Fruit fly (Drosophila melanogaster) whole organism, prepupa: ENCODE results near the gene CG42540.

ENCODE experiments used
- Blimp-1 ChIP-seq: fragments of 200-800 bp; sonication (Bioruptor generic); optimal IDR thresholded peaks from 3 replicates; lab custom pipeline; 2017; ENCODE audit warnings: missing biosample characterization, missing genetic modification characterization, mild to moderate bottlenecking, moderate library complexity, missing genetic modification reagents
- CG11902 ChIP-seq: fragments of 200-800 bp; sonication (Bioruptor generic); optimal IDR thresholded peaks from 3 replicates; lab custom pipeline; 2016; ENCODE audit warnings: missing biosample characterization, missing genetic modification characterization
- CG1621 ChIP-seq: fragments of 200-800 bp; sonication (Bioruptor generic); optimal IDR thresholded peaks from 3 replicates; lab custom pipeline; 2018; ENCODE audit warnings: missing biosample characterization, mild to moderate bottlenecking, missing genetic modification characterization
- CG31627 ChIP-seq: fragments of 200-800 bp; sonication (Bioruptor generic); optimal IDR thresholded peaks from 3 replicates; lab custom pipeline; 2016; ENCODE audit warnings: missing biosample characterization, missing genetic modification characterization
- CG32006 ChIP-seq: fragments of 200-800 bp; sonication (Bioruptor generic); optimal IDR thresholded peaks from 3 replicates; lab custom pipeline; 2017; ENCODE audit warnings: missing biosample characterization, mild to moderate bottlenecking, missing genetic modification characterization
- CG34406 ChIP-seq: fragments of 200-800 bp; sonication (Bioruptor generic); optimal IDR thresholded peaks from 3 replicates; lab custom pipeline; 2016; ENCODE audit warnings: missing biosample characterization, missing genetic modification characterization
- CG3919 ChIP-seq: fragments of 200-800 bp; sonication (Bioruptor generic); optimal IDR thresholded peaks from 3 replicates; lab custom pipeline; 2016; ENCODE audit warnings: missing biosample characterization, missing genetic modification characterization
- CG6276 ChIP-seq: fragments of 200-800 bp; sonication (Bioruptor generic); optimal IDR thresholded peaks from 2 replicates; lab custom pipeline; 2017; ENCODE audit warnings: missing biosample characterization, mild to moderate bottlenecking, missing genetic modification characterization
- CG6792 ChIP-seq: fragments of 200-800 bp; sonication (Bioruptor generic); optimal IDR thresholded peaks from 3 replicates; lab custom pipeline; 2016; ENCODE audit warnings: missing biosample characterization, missing genetic modification characterization
- CG6808 ChIP-seq: fragments of 200-800 bp; sonication (Bioruptor generic); optimal IDR thresholded peaks from 3 replicates; lab custom pipeline; 2017; ENCODE audit warnings: missing biosample characterization, missing genetic modification characterization, mild to moderate bottlenecking, moderate library complexity, missing genetic modification reagents
- CG6854 ChIP-seq: fragments of 200-800 bp; sonication (Bioruptor generic); optimal IDR thresholded peaks from 2 replicates; lab custom pipeline; 2017; ENCODE audit warnings: missing biosample characterization, mild to moderate bottlenecking, missing genetic modification characterization
- CG7368 ChIP-seq: fragments of 200-800 bp; sonication (Bioruptor generic); optimal IDR thresholded peaks from 3 replicates; lab custom pipeline; 2016; ENCODE audit warnings: missing biosample characterization, missing genetic modification characterization
- CG8319 ChIP-seq: fragments of 200-800 bp; sonication (Bioruptor generic); optimal IDR thresholded peaks from 3 replicates; lab custom pipeline; 2016; ENCODE audit warnings: missing biosample characterization, missing genetic modification characterization
- CG8632 ChIP-seq: fragments of 200-800 bp; sonication (Bioruptor generic); optimal IDR thresholded peaks from 3 replicates; lab custom pipeline; 2016; ENCODE audit warnings: missing biosample characterization, missing genetic modification characterization
- CG9139 ChIP-seq: fragments of 200-800 bp; sonication (Bioruptor generic); optimal IDR thresholded peaks from 3 replicates; lab custom pipeline; 2017; ENCODE audit warnings: missing biosample characterization, mild to moderate bottlenecking, missing genetic modification characterization
- Eip75B ChIP-seq: fragments of 200-800 bp; sonication (Bioruptor generic); optimal IDR thresholded peaks from 3 replicates; lab custom pipeline; 2016; ENCODE audit warnings: missing biosample characterization, missing genetic modification characterization
- Eip78C ChIP-seq: fragments of 200-800 bp; sonication (Bioruptor generic); peaks from one replicate; lab custom pipeline; 2016; ENCODE audit warnings: missing biosample characterization, missing genetic modification characterization
- Eip93F ChIP-seq: fragments of 200-800 bp; sonication (Bioruptor generic); optimal IDR thresholded peaks from 2 replicates; lab custom pipeline; 2016; ENCODE audit warnings: missing biosample characterization, mild to moderate bottlenecking, missing genetic modification characterization
- Ets21C ChIP-seq: fragments of 200-800 bp; sonication (Bioruptor generic); optimal IDR thresholded peaks from 3 replicates; lab custom pipeline; 2016; ENCODE audit warnings: missing biosample characterization, missing genetic modification characterization
- Hr38 ChIP-seq: sonication (Bioruptor generic); optimal IDR thresholded peaks from 2 replicates; lab custom pipeline; 2016; ENCODE audit warnings: missing biosample characterization, missing genetic modification characterization
- Hr39 ChIP-seq: fragments of 200-800 bp; sonication (Bioruptor generic); optimal IDR thresholded peaks from 2 replicates; lab custom pipeline; 2016; ENCODE audit warnings: missing biosample characterization, missing genetic modification characterization
- Lpt ChIP-seq: fragments of 200-800 bp; sonication (Bioruptor generic); optimal IDR thresholded peaks from 3 replicates; lab custom pipeline; 2016; ENCODE audit warnings: missing biosample characterization, missing genetic modification characterization
- Met ChIP-seq: fragments of 200-800 bp; sonication (Bioruptor generic); optimal IDR thresholded peaks from 3 replicates; lab custom pipeline; 2016; ENCODE audit warnings: missing biosample characterization, missing genetic modification characterization
- OdsH ChIP-seq: fragments of 200-800 bp; sonication (Bioruptor generic); optimal IDR thresholded peaks from 3 replicates; lab custom pipeline; 2016; ENCODE audit warnings: missing biosample characterization, missing genetic modification characterization
- Smox ChIP-seq: fragments of 200-800 bp; sonication (Bioruptor generic); optimal IDR thresholded peaks from 3 replicates; lab custom pipeline; 2016; ENCODE audit warnings: missing biosample characterization, missing genetic modification characterization
- Sox102F ChIP-seq: fragments of 200-800 bp; sonication (Bioruptor generic); optimal IDR thresholded peaks from 2 replicates; lab custom pipeline; 2016; ENCODE audit warnings: missing biosample characterization, mild to moderate bottlenecking, missing genetic modification characterization
- dac ChIP-seq: fragments of 200-800 bp; sonication (Bioruptor generic); optimal IDR thresholded peaks from 2 replicates; lab custom pipeline; 2017; ENCODE audit warnings: missing biosample characterization, mild to moderate bottlenecking, missing genetic modification characterization
- dsx ChIP-seq: fragments of 200-800 bp; optimal IDR thresholded peaks from 3 replicates; lab custom pipeline; 2019; ENCODE audit warnings: missing biosample characterization, mild to moderate bottlenecking, missing genetic modification characterization, moderate library complexity; ENCODE audit not compliant: poor library complexity, severe bottlenecking
- eg ChIP-seq: fragments of 200-800 bp; sonication (Bioruptor generic); IDR thresholded peaks from 3 replicates; pipeline ENCODE4 v1.3.6; 2022; ENCODE audit warnings: missing biosample characterization, missing genetic modification characterization
- fd59A ChIP-seq: fragments of 200-800 bp; sonication (Bioruptor generic); optimal IDR thresholded peaks from 2 replicates; lab custom pipeline; 2017; ENCODE audit warnings: missing biosample characterization, mild to moderate bottlenecking, missing genetic modification characterization, missing genetic modification reagents
- fd85E ChIP-seq: fragments of 200-800 bp; sonication (Bioruptor generic); optimal IDR thresholded peaks from 3 replicates; lab custom pipeline; 2016; ENCODE audit warnings: missing biosample characterization, missing genetic modification characterization
- lz ChIP-seq: fragments of 200-800 bp; sonication (Bioruptor generic); optimal IDR thresholded peaks from 3 replicates; lab custom pipeline; 2016; ENCODE audit warnings: missing biosample characterization, missing genetic modification characterization
- net ChIP-seq: fragments of 200-800 bp; sonication (Bioruptor generic); optimal IDR thresholded peaks from 3 replicates; lab custom pipeline; 2016; ENCODE audit warnings: missing biosample characterization, missing genetic modification characterization
- pdm3 ChIP-seq: fragments of 200-800 bp; sonication (Bioruptor generic); optimal IDR thresholded peaks from 3 replicates; lab custom pipeline; 2016; ENCODE audit warnings: missing biosample characterization, missing genetic modification characterization
- salr ChIP-seq, 2 experiments: fragments of 200-800 bp; sonication (Bioruptor generic); optimal IDR thresholded peaks; 3 replicates each; lab custom pipeline; 2016 to 2018; ENCODE audit warnings: missing biosample characterization in 2 of 2, missing genetic modification characterization in 2 of 2, mild to moderate bottlenecking in 1 of 2
- spab ChIP-seq: fragments of 200-800 bp; sonication (Bioruptor generic); optimal IDR thresholded peaks from 2 replicates; lab custom pipeline; 2017; ENCODE audit warnings: missing biosample characterization, mild to moderate bottlenecking, missing genetic modification characterization, missing genetic modification reagents
- ss ChIP-seq, 2 experiments: fragments of 200-800 bp; sonication (Bioruptor generic); optimal IDR thresholded peaks; 2 replicates in 1 of 2; 3 replicates in 1 of 2; lab custom pipeline; 2017 to 2018; ENCODE audit warnings: mild to moderate bottlenecking in 2 of 2, missing biosample characterization in 2 of 2, missing genetic modification characterization in 2 of 2, moderate library complexity in 1 of 2
- svp ChIP-seq: fragments of 200-800 bp; sonication (Bioruptor generic); peaks from one replicate; lab custom pipeline; 2016; ENCODE audit warnings: missing biosample characterization, missing genetic modification characterization
- topi ChIP-seq: fragments of 200-800 bp; sonication (Bioruptor generic); optimal IDR thresholded peaks from 3 replicates; lab custom pipeline; 2016; ENCODE audit warnings: missing biosample characterization, missing genetic modification characterization

CG42540 gene

dm6 chr3L:4574439-4574838 is 18.6 kb downstream of the CG42540 start:
- no peak for TF ChIP-seq CG32006 (GFP tag; lab: Kevin White, UChicago)
- TF ChIP-seq CG6276 (GFP tag; lab: Kevin White, UChicago) = no peak
- no peak for TF ChIP-seq CG6854 (GFP tag; lab: Kevin White, UChicago)
- no peak for TF ChIP-seq Eip93F (GFP tag; lab: Kevin White, UChicago)
- TF ChIP-seq topi (GFP tag; lab: Kevin White, UChicago) = no peak
- TF ChIP-seq, all 60 proteins: peak for 0

DNA sequence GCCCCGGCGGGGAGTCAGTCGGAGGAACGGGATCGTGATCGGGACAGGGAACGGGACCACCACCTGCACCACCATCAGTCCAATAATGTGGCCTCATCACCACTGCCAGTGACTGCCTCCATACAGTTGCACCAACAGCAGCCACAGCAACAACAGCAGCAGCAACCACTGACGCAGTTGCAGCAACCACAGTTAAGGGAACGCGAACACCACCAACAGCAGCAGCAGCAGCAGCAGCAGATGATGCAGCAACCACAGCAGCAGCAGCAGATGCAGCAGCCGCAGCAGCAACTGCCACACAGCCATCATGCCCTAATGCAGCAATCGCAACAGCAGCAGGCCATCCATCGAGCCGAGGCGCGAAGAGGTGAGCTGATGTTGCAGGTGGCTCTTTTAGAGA is 19.5 kb downstream of the CG42540 start:
- TF ChIP-seq ss (GFP tag; optimal IDR thresholded peaks at IDR 0.05; lab: Kevin White, UChicago) = no peak
- TF ChIP-seq dac (GFP tag; lab: Kevin White, UChicago) = no peak
- TF ChIP-seq fd59A (GFP tag; lab: Kevin White, UChicago) = no peak
- no peak for TF ChIP-seq OdsH
- no peak for TF ChIP-seq Eip78C (GFP tag; lab: Kevin White, UChicago)
- no peak for TF ChIP-seq fd85E (GFP tag; lab: Kevin White, UChicago)
- no peak for TF ChIP-seq pdm3 (GFP tag; lab: Kevin White, UChicago)
- TF ChIP-seq CG6808 = no peak
- no peak for TF ChIP-seq CG11902
- no peak for TF ChIP-seq CG8632 (GFP tag; lab: Kevin White, UChicago)
- no peak for TF ChIP-seq Lpt (GFP tag; lab: Kevin White, UChicago)
- TF ChIP-seq net = no peak
- TF ChIP-seq CG32006 (GFP tag; lab: Kevin White, UChicago) = no peak
- no peak for TF ChIP-seq Hr39 (GFP tag; lab: Kevin White, UChicago)
- TF ChIP-seq Met = no peak
- TF ChIP-seq CG1621 (tag; lab: Kevin White, UChicago) = no peak
- TF ChIP-seq Ets21C (GFP tag; lab: Kevin White, UChicago) = no peak

dm6 chr3L:4590051-4590450 is 34.2 kb downstream of the CG42540 start:
- TF ChIP-seq CG9139 (GFP tag; lab: Kevin White, UChicago) (no peak), fd85E (GFP tag; lab: Kevin White, UChicago) (no peak), Met (no peak)

dm6 chr3L:4599747-4600146 is 43.9 kb downstream of the CG42540 start:
- TF ChIP-seq fd85E (GFP tag; lab: Kevin White, UChicago) (no peak), CG6792 (GFP tag; lab: Kevin White, UChicago) (no peak), CG1621 (tag; lab: Kevin White, UChicago) (no peak)

DNA sequence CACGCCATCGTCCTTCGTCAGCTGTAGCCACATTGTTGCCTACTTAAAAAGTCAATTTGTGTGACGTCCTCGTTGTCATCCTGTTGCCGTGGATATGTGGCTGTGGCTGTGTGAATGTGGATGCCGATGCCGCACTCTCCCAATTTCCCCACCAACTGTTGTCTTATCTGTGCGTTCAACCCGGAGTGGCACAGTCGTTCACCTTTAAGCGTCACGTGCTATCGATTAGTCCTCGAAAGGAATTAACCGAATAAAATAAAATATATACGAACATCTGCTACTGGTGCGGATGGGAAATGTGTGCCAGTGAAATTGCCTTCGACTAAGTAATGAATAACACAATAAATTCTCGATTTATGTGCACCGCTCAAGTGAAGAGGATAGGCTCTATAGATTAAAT is 46.4 kb downstream of the CG42540 start:
- no peak for TF ChIP-seq lz (GFP tag; lab: Kevin White, UChicago)
- TF ChIP-seq CG8319 (GFP tag; lab: Kevin White, UChicago) = no peak
- no peak for TF ChIP-seq CG9139 (GFP tag; lab: Kevin White, UChicago)
- no peak for TF ChIP-seq Met
- TF ChIP-seq CG6276 (GFP tag; lab: Kevin White, UChicago) = no peak
- no peak for TF ChIP-seq Blimp-1 (GFP tag; lab: Kevin White, UChicago)
- no peak for TF ChIP-seq CG32006 (GFP tag; lab: Kevin White, UChicago)
- no peak for TF ChIP-seq CG8632 (GFP tag; lab: Kevin White, UChicago)
- TF ChIP-seq ss (GFP tag; optimal IDR thresholded peaks at IDR 0.05; lab: Kevin White, UChicago) = no peak
- TF ChIP-seq Sox102F (GFP tag; lab: Kevin White, UChicago) = no peak
- TF ChIP-seq Lpt (GFP tag; lab: Kevin White, UChicago) = no peak
- TF ChIP-seq, all 60 proteins: peak for 0

DNA sequence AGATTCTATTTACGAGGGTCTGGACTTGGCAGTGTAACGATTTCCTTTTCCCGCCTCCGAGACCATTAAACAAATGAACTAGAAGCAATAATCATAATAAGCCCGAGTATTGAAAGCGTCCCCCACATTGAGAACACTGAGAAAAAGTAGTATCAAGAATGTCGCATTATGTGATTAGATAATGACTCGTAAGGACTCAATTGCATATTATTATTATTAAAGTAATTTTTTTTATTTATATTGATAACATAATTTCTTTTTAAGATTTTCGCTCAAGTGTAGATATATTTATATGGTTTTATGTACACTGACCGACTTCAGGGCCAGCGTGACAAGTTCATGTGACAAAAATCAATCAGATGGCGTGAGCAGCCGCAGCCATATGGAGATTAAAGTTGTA is 47.6 kb downstream of the CG42540 start:
- TF ChIP-seq svp (GFP tag; lab: Kevin White, UChicago) (no peak), CG9139 (GFP tag; lab: Kevin White, UChicago) (no peak), Smox (GFP tag; lab: Kevin White, UChicago) (no peak), net (no peak), CG1621 (tag; lab: Kevin White, UChicago) (no peak), dsx (GFP tag; lab: Kevin White, UChicago) (peak; percentile 57), Eip93F (GFP tag; lab: Kevin White, UChicago) (no peak), CG31627 (GFP tag; lab: Kevin White, UChicago) (no peak), CG32006 (GFP tag; lab: Kevin White, UChicago) (peak; percentile 28), topi (GFP tag; lab: Kevin White, UChicago) (no peak), CG6854 (GFP tag; lab: Kevin White, UChicago) (no peak), eg (no peak), CG7368 (GFP tag; lab: Kevin White, UChicago) (no peak), fd85E (GFP tag; lab: Kevin White, UChicago) (no peak), CG34406 (GFP tag; lab: Kevin White, UChicago) (no peak), CG8319 (GFP tag; lab: Kevin White, UChicago) (no peak), CG6792 (GFP tag; lab: Kevin White, UChicago) (peak; percentile 18), fd59A (GFP tag; lab: Kevin White, UChicago) (peak; percentile 8), salr (GFP tag; optimal IDR thresholded peaks at IDR 0.05; lab: Kevin White, UChicago) (no peak), ss (GFP tag; optimal IDR thresholded peaks at IDR 0.05; lab: Kevin White, UChicago) (peak; percentile 10 to 21), spab (no peak), Hr38 (GFP tag; lab: Kevin White, UChicago) (no peak), CG3919 (GFP tag; lab: Kevin White, UChicago) (no peak), Eip75B (peak; percentile 10)
